Fruit fly (Drosophila melanogaster) whole organism, embryonic: ENCODE results near the gene CG7366.
A peak's percentile ranks its signal among the peaks of the same experiment; 100 is the strongest.

Experiments
- CG4328 ChIP-seq: fragments of 200-800 bp; sonication (Bioruptor generic); optimal IDR thresholded peaks from 3 replicates; lab custom pipeline; 2017; ENCODE audit warnings: missing biosample characterization, missing genetic modification reagents, missing genetic modification characterization
- CG8089 ChIP-seq: fragments of 200-800 bp; sonication (Bioruptor generic); optimal IDR thresholded peaks from 3 replicates; lab custom pipeline; 2016; ENCODE audit warnings: missing biosample characterization, missing genetic modification characterization
- CTCF ChIP-seq: fragments of 200-800 bp; sonication (Bioruptor generic); optimal IDR thresholded peaks from 2 replicates; lab custom pipeline; 2017; ENCODE audit warnings: missing biosample characterization, mild to moderate bottlenecking, missing genetic modification characterization, moderate library complexity
- Dll ChIP-seq: fragments of 200-800 bp; sonication (Bioruptor generic); IDR thresholded peaks from 4 replicates; pipeline ENCODE4 v1.3.6; 2022; ENCODE audit warnings: missing biosample characterization, missing genetic modification characterization; ENCODE audit not compliant: partially characterized antibody
- HLH54F ChIP-seq: fragments of 200-800 bp; sonication (Bioruptor generic); optimal IDR thresholded peaks from 3 replicates; lab custom pipeline; 2016; ENCODE audit warnings: missing biosample characterization, missing genetic modification characterization
- Rx ChIP-seq: fragments of 200-800 bp; sonication (Bioruptor generic); IDR thresholded peaks from 2 replicates; pipeline ENCODE4 v1.3.6; 2022; ENCODE audit warnings: missing biosample characterization, missing genetic modification characterization
- Sin3A ChIP-seq: fragments of >200 bp; optimal IDR thresholded peaks from 2 replicates; lab custom pipeline; 2018
- ab ChIP-seq: fragments of 200-800 bp; sonication (Bioruptor generic); optimal IDR thresholded peaks from 2 replicates; lab custom pipeline; 2016; ENCODE audit warnings: missing biosample characterization, missing genetic modification characterization
- kni ChIP-seq: fragments of 200-800 bp; sonication (Bioruptor generic); optimal IDR thresholded peaks from 3 replicates; lab custom pipeline; 2017; ENCODE audit warnings: mild to moderate bottlenecking, missing biosample characterization, missing genetic modification reagents, missing genetic modification characterization
- ssp ChIP-seq: fragments of 200-800 bp; sonication (Bioruptor generic); IDR thresholded peaks from 2 replicates; pipeline ENCODE4 v1.3.6; 2022; ENCODE audit warnings: missing biosample characterization, missing genetic modification characterization
- usp ChIP-seq: fragments of >200 bp; optimal IDR thresholded peaks from 2 replicates; lab custom pipeline; 2017; ENCODE audit warnings: missing biosample characterization, missing genetic modification characterization
- zfh2 ChIP-seq: fragments of 200-800 bp; sonication (Bioruptor generic); optimal IDR thresholded peaks from 2 replicates; lab custom pipeline; 2016; ENCODE audit warnings: missing biosample characterization, missing genetic modification characterization

DNA sequence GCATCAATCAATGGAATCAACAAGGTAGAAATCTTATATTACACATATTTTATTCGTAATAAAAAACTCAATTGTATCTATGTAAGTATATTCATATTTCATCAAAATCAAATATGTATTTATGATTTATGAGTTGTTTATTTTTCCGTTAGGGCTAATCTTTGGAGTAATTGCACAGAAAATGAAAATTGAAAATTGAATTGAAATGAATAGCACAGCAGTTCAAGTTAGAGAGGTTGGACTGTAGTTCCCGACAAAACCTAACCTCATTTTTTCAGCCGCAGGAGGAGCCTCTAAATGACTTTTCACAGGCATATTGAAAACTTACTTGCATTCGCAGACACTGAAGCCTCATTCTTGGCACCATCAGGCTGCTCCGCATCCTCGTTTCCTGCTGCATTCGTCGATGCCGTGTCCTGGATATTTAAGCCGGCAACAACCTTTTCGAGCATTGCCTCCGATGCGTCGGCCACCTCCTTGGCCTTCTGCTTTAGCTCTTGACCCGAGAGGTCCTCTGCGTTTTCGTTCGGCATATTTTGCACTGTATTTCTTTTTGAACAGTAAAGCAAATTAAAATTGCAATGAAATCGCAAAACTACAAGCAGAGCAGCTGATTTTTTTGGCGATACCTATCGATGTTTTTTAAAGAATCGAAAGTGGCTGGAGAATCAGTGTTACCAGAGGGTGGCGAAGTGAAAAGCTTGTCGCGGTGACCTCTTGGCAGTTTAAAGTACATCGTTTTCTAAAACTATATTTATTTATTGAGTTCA, 24.2 kb downstream of the CG7366 start, which contains the start of gene Nmt:
- no peak for TF ChIP-seq CTCF (GFP tag; lab: Kevin White, UChicago)
- TF ChIP-seq ssp (GFP tag; lab: Robert Waterston, UW) = no peak
- TF ChIP-seq CG4328 (GFP tag; lab: Kevin White, UChicago) = no peak
- TF ChIP-seq Rx (GFP tag; lab: Robert Waterston, UW) = peak; percentile 55; the same call in 1 of the 2 replicates
- no peak for TF ChIP-seq CG8089 (GFP tag; lab: Kevin White, UChicago)
- no peak for TF ChIP-seq ab (GFP tag; lab: Kevin White, UChicago)
- TF ChIP-seq kni (GFP tag; lab: Kevin White, UChicago) = no peak
- TF ChIP-seq HLH54F (GFP tag; lab: Kevin White, UChicago) = no peak
- peak; percentile 78 for TF ChIP-seq Sin3A (lab: Kevin White, UChicago)
- TF ChIP-seq Dll (GFP tag; lab: Robert Waterston, UW) = peak; percentile 82
- TF ChIP-seq usp (GFP tag; lab: Kevin White, UChicago) = no peak
- TF ChIP-seq zfh2 (GFP tag; lab: Kevin White, UChicago) = peak; percentile 25
